Fruit fly (Drosophila melanogaster) Kc167 (cell line): ENCODE data around the gene CG8119.

Source experiments
- Myc ChIP-seq: fragments of >200 bp; optimal IDR thresholded peaks from 2 replicates; lab custom pipeline; 2017; ENCODE audit warnings: missing external identifiers
- Sin3A ChIP-seq: fragments of >200 bp; optimal IDR thresholded peaks from 2 replicates; lab custom pipeline; 2018; ENCODE audit warnings: missing external identifiers
- h ChIP-seq: fragments of >200 bp; optimal IDR thresholded peaks from 3 replicates; lab custom pipeline; 2018; ENCODE audit warnings: missing external identifiers
- insv ChIP-seq: fragments of >200 bp; optimal IDR thresholded peaks from 3 replicates; lab custom pipeline; 2018; ENCODE audit warnings: missing external identifiers
- psq ChIP-seq: fragments of >200 bp; optimal IDR thresholded peaks from 2 replicates; lab custom pipeline; 2017; ENCODE audit warnings: missing external identifiers
- ttk ChIP-seq: sonication (Bioruptor generic); optimal IDR thresholded peaks from 2 replicates; lab custom pipeline; 2017; ENCODE audit warnings: missing external identifiers

CG8119 gene

dm6 chrX:15662285-15662684 is at the start of gene CG8119:
Gene CG8119, plus strand, starts transcription at chrX:15662585.
- no peak for TF ChIP-seq Myc (lab: Kevin White, UChicago)
- TF ChIP-seq psq: no peak
- TF ChIP-seq h (lab: Kevin White, UChicago): no peak
- TF ChIP-seq ttk: no peak
- TF ChIP-seq Sin3A (lab: Kevin White, UChicago): no peak
- TF ChIP-seq insv: no peak

dm6 chrX:15615426-15615825 is 47.0 kb upstream of the CG8119 start:
- TF ChIP-seq psq (no peak), Myc (lab: Kevin White, UChicago) (no peak), insv (no peak), ttk (no peak), Sin3A (lab: Kevin White, UChicago) (no peak), h (lab: Kevin White, UChicago) (no peak)

dm6 chrX:15616018-15616417 is 46.4 kb upstream of the CG8119 start:
- no peak for TF ChIP-seq h (lab: Kevin White, UChicago)
- TF ChIP-seq ttk: no peak
- no peak for TF ChIP-seq Sin3A (lab: Kevin White, UChicago)
- TF ChIP-seq Myc (lab: Kevin White, UChicago): no peak

- TF ChIP-seq insv (no peak), psq (no peak), Sin3A (lab: Kevin White, UChicago) (no peak)
These were observed 45.9 kb upstream of the CG8119 start for dm6 chrX:15616532-15616931.

dm6 chrX:15617916-15618315 is 44.5 kb upstream of the CG8119 start:
- TF ChIP-seq ttk: no peak

dm6 chrX:15618953-15619630 is 43.3 kb upstream of the CG8119 start:
- TF ChIP-seq Sin3A (lab: Kevin White, UChicago) (no peak), Myc (lab: Kevin White, UChicago) (no peak), insv (no peak), psq (no peak), ttk (no peak), h (lab: Kevin White, UChicago) (no peak)

- no peak for TF ChIP-seq Myc (lab: Kevin White, UChicago)
- TF ChIP-seq psq: no peak
- TF ChIP-seq insv: no peak
- no peak for TF ChIP-seq h (lab: Kevin White, UChicago)
- no peak for TF ChIP-seq ttk
- TF ChIP-seq Sin3A (lab: Kevin White, UChicago): no peak
These were observed 42.8 kb upstream of the CG8119 start for dm6 chrX:15619631-15619960.

- TF ChIP-seq psq: no peak
These were observed 41.8 kb upstream of the CG8119 start for dm6 chrX:15620439-15621227.

dm6 chrX:15622970-15623402 is 39.4 kb upstream of the CG8119 start:
- TF ChIP-seq Myc (lab: Kevin White, UChicago) (no peak), Sin3A (lab: Kevin White, UChicago) (no peak), psq (no peak), h (lab: Kevin White, UChicago) (no peak), ttk (no peak), insv (no peak)

dm6 chrX:15623809-15624208 is 38.6 kb upstream of the CG8119 start:
- TF ChIP-seq h (lab: Kevin White, UChicago) (no peak), ttk (no peak), insv (no peak), Sin3A (lab: Kevin White, UChicago) (no peak), psq (no peak), Myc (lab: Kevin White, UChicago) (no peak)

dm6 chrX:15626279-15626678 is 36.1 kb upstream of the CG8119 start:
- no peak for TF ChIP-seq insv
- TF ChIP-seq Sin3A (lab: Kevin White, UChicago): no peak
- no peak for TF ChIP-seq psq
- no peak for TF ChIP-seq ttk
- no peak for TF ChIP-seq h (lab: Kevin White, UChicago)
- TF ChIP-seq Myc (lab: Kevin White, UChicago): no peak

dm6 chrX:15629962-15630361 is 32.4 kb upstream of the CG8119 start:
- TF ChIP-seq insv (no peak), h (lab: Kevin White, UChicago) (no peak), ttk (no peak), psq (no peak), Myc (lab: Kevin White, UChicago) (no peak), Sin3A (lab: Kevin White, UChicago) (no peak)

- TF ChIP-seq insv (no peak), ttk (no peak), psq (no peak), Sin3A (lab: Kevin White, UChicago) (no peak), h (lab: Kevin White, UChicago) (no peak), Myc (lab: Kevin White, UChicago) (no peak)
These were observed 31.6 kb upstream of the CG8119 start for dm6 chrX:15630815-15631214.
